Worm (Caenorhabditis elegans): ENCODE data around the gene pdhk-2.

pdhk-2 gene

DNA sequence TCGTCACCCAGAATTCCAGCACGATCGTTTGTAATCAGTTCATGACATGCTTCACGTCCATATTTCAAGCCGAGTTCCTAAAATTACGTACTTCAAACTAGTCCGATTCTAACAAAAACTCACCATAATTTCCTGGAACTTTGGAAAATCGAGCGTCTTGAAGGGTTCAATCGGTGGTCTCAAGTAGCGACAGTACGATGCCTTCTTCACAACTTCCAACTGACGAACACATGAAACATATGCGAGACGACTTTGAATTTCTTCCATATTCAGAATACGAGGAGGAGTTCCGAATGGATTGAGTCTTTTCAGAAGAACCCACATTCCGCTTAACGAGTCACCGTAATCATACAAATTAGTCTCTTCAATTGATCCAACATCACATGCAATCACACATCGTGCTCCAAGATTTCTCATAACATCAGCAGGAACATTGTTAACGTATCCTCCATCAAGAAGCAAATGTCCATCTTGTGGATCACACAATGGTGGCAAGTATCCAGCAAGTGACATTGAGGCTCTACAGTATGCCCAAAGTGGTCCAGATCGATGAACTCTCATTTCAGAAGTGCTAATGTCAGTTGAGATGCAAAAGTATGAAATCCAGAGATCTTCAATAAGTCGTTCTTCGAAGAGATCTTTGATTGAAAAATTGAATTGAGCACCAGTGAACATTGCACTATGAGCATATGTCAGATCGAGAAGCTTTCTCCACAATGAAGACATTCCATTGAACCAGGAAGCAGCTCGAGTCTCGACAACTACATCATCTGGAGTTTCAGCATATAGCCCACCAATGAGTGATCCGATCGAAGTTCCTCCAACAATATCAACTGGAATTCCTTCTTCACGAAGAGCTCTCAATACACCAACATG, 15.0 kb downstream of the pdhk-2 start:
- TF ChIP-seq ceh-22 (tag; optimal IDR thresholded peaks at IDR 0.05) (no peak), C38D4.7 (GFP tag; optimal IDR thresholded peaks at IDR 0.05) (no peak), hlh-15 (tag; optimal IDR thresholded peaks at IDR 0.05) (no peak), mec-3 (tag; optimal IDR thresholded peaks at IDR 0.05; ENCODE audit: borderline replicate concordance) (no peak), elt-2 (tag; optimal IDR thresholded peaks at IDR 0.05) (no peak), tbx-7 (tag; optimal IDR thresholded peaks at IDR 0.05) (no peak), eyg-1 (tag; optimal IDR thresholded peaks at IDR 0.05) (no peak), ets-4 (tag; optimal IDR thresholded peaks at IDR 0.05) (no peak), unc-3 (GFP tag; conservative IDR thresholded peaks at IDR 0.05) (no peak), unc-3 (tag; optimal IDR thresholded peaks at IDR 0.05) (no peak), K09A11.1 (tag; optimal IDR thresholded peaks at IDR 0.05; ENCODE audit: insufficient read depth) (no peak), dmd-4 (tag; optimal IDR thresholded peaks at IDR 0.05; ENCODE audit: borderline replicate concordance) (no peak), ztf-16 (tag; optimal IDR thresholded peaks at IDR 0.05) (no peak), ceh-24 (tag; optimal IDR thresholded peaks at IDR 0.05) (no peak), fkh-10 (GFP tag; optimal IDR thresholded peaks at IDR 0.05) (no peak), unc-86 (tag; optimal IDR thresholded peaks at IDR 0.05) (no peak)

DNA sequence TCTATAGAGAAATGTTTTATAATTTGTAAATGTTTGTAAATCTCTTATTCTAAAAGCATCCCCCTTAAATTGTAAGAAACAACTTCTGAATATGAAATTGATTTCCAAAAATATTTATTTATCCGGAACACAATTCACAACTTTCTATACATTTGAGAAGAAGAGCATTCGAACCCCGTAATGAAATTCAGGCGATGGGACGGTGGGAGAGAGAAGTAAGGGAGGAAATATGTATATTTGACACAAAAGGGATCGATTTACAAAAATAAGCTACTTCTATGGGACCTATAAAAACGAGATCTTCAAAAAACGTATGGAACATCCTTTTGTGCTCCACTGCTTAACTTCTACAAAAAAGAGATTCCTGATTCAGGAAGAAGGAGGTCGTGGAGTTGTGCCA, 16.0 kb downstream of the pdhk-2 start:
- TF ChIP-seq ref-2 (tag; optimal IDR thresholded peaks at IDR 0.05) (no peak), ceh-31 (tag; optimal IDR thresholded peaks at IDR 0.05) (no peak), ceh-9 (tag; optimal IDR thresholded peaks at IDR 0.05) (no peak), pha-4 (tag; optimal IDR thresholded peaks at IDR 0.05) (no peak), ets-4 (tag; optimal IDR thresholded peaks at IDR 0.05) (no peak), pat-9 (tag; optimal IDR thresholded peaks at IDR 0.05) (no peak), dve-1 (tag; optimal IDR thresholded peaks at IDR 0.05) (no peak), ahr-1 (tag; optimal IDR thresholded peaks at IDR 0.05) (no peak), sdc-2 (tag; optimal IDR thresholded peaks at IDR 0.05) (no peak)

DNA sequence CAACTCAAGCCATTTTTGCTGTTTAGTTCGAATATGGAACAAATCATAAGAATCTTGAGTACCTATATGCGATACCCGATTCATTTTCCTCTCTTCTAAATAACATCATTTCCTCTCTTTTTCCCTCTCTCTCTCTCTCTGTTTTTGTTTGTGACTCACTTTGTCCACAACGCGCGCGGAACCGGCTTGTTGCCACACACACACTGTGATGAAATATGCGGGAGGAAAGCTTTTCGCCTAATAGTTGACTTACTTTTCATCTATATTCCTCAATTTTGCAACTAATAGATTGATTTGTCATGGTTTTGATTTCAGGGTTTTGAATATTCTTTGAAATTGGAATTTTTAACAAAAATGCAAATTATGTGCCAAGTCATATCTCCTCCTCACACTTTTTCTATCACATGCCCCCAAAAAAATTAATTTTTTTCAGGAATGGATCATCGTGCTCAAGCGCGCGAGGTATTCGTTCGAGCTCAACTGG, 21.4 kb downstream of the pdhk-2 start, which contains the start of gene hipr-1:
Gene hipr-1 (plus strand): TSS at position 434 of the 484 bp plus-strand sequence.
- TF ChIP-seq syd-9 (tag; optimal IDR thresholded peaks at IDR 0.05) (no peak), K02D7.2 (tag; optimal IDR thresholded peaks at IDR 0.05) (no peak), F13H6.1 (tag; optimal IDR thresholded peaks at IDR 0.05) (no peak), npax-4 (tag; optimal IDR thresholded peaks at IDR 0.05) (no peak), ceh-6 (GFP tag; optimal IDR thresholded peaks at IDR 0.05) (no peak), ama-1 (optimal IDR thresholded peaks at IDR 0.05) (no peak), hlh-6 (tag; optimal IDR thresholded peaks at IDR 0.05) (no peak), sox-2 (GFP tag; IDR thresholded peaks at IDR 0.05) (no peak), C38D4.7 (GFP tag; optimal IDR thresholded peaks at IDR 0.05) (no peak), pax-1 (tag; optimal IDR thresholded peaks at IDR 0.05) (no peak), rnt-1 (tag; optimal IDR thresholded peaks at IDR 0.05) (no peak), dmd-4 (tag; optimal IDR thresholded peaks at IDR 0.05; ENCODE audit: borderline replicate concordance) (no peak), hlh-30 (tag; optimal IDR thresholded peaks at IDR 0.05; ENCODE audit: insufficient read depth) (no peak), pha-2 (tag; optimal IDR thresholded peaks at IDR 0.05) (no peak), zip-5 (tag; optimal IDR thresholded peaks at IDR 0.05) (no peak), nhr-232 (tag; optimal IDR thresholded peaks at IDR 0.05) (no peak), ceh-45 (GFP tag; IDR thresholded peaks at IDR 0.05) (no peak), unc-3 (GFP tag; conservative IDR thresholded peaks at IDR 0.05) (no peak), unc-3 (tag; optimal IDR thresholded peaks at IDR 0.05) (no peak), unc-42 (tag; optimal IDR thresholded peaks at IDR 0.05) (no peak), pqm-1 (tag; optimal IDR thresholded peaks at IDR 0.05) (no peak)

All from whole organism, late embryonic.